Fruit fly (Drosophila melanogaster) whole organism, wandering third instar larva: ENCODE measurements around the gene Tlk.

Experiments
- CrebA ChIP-seq: fragments of 200-800 bp; sonication (Bioruptor generic); optimal IDR thresholded peaks from 2 replicates; lab custom pipeline; 2016; ENCODE audit warnings: missing biosample characterization, mild to moderate bottlenecking, missing genetic modification characterization, borderline replicate concordance
- N ChIP-seq: fragments of >200 bp; optimal IDR thresholded peaks from 2 replicates; lab custom pipeline; 2018; ENCODE audit warnings: missing biosample characterization, missing external identifiers, missing genetic modification characterization
- Vsx2 ChIP-seq: fragments of 200-300, 225-300 bp; sonication (Bioruptor generic); optimal IDR thresholded peaks from 2 replicates; lab custom pipeline; 2018; ENCODE audit warnings: missing biosample characterization, missing genetic modification characterization; ENCODE audit not compliant: partially characterized antibody
- brk ChIP-seq: fragments of 200-800 bp; sonication (Bioruptor generic); optimal IDR thresholded peaks from 2 replicates; lab custom pipeline; 2016; ENCODE audit warnings: missing biosample characterization, mild to moderate bottlenecking, missing genetic modification characterization
- foxo ChIP-seq, 2 experiments: fragments of 200-800 bp; sonication (Bioruptor generic); optimal IDR thresholded peaks; 2 replicates in 1 of 2; 3 replicates in 1 of 2; lab custom pipeline; 2016 to 2017; ENCODE audit warnings: missing biosample characterization in 2 of 2, missing genetic modification characterization in 2 of 2
- pan ChIP-seq: fragments of >200 bp; optimal IDR thresholded peaks from 2 replicates; lab custom pipeline; 2017
- psq ChIP-seq: fragments of 200-800 bp; sonication (Bioruptor generic); optimal IDR thresholded peaks from 3 replicates; lab custom pipeline; 2017; ENCODE audit warnings: missing biosample characterization, mild to moderate bottlenecking, missing genetic modification characterization, moderate library complexity
- rgr ChIP-seq: fragments of 200-800 bp; sonication (Bioruptor generic); optimal IDR thresholded peaks from 3 replicates; lab custom pipeline; 2016; ENCODE audit warnings: missing biosample characterization, mild to moderate bottlenecking, missing genetic modification characterization
- sage ChIP-seq: fragments of 200-800 bp; sonication (Bioruptor generic); optimal IDR thresholded peaks from 2 replicates; lab custom pipeline; 2016; ENCODE audit warnings: missing biosample characterization, mild to moderate bottlenecking, missing genetic modification characterization

DNA sequence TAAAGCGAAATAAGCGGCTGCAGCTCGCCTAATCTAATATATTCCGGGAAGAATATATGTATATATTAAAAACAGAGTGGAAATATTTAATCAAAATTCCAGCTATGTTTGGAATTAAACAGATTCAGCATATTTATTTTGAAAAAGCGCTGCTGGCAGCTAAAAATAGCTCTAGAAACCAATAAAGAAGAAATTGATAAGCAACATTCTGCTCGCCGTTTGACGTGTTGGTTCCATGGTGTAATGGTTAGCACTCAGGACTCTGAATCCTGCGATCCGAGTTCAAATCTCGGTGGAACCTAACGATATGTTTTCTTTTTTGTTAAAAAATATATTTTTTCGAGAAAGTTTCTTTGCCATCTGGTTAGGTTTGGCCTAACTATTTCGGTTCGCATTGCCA, 99.7 kb downstream of the Tlk start:
- TF ChIP-seq brk (GFP tag; lab: Kevin White, UChicago), result no peak
- no peak for TF ChIP-seq N (GFP tag; lab: Kevin White, UChicago)
- TF ChIP-seq Vsx2 (GFP tag; lab: Kevin White, UChicago), result no peak
- TF ChIP-seq rgr (GFP tag; lab: Kevin White, UChicago), result no peak
- TF ChIP-seq foxo (GFP tag; optimal IDR thresholded peaks at IDR 0.05; lab: Kevin White, UChicago), result no peak
- TF ChIP-seq pan, result no peak
- TF ChIP-seq psq (GFP tag; lab: Kevin White, UChicago), result no peak
- no peak for TF ChIP-seq sage (GFP tag; lab: Kevin White, UChicago)
- TF ChIP-seq CrebA (GFP tag; lab: Kevin White, UChicago), result no peak
